Worm (Caenorhabditis elegans) whole organism, late embryonic: Measurements from ENCODE around the gene srbc-11.

Source experiments
- C08G9.2 ChIP-seq: sonication (generic microtip); optimal IDR thresholded peaks from 2 replicates; lab custom pipeline; 2016; ENCODE audit warnings: mild to moderate bottlenecking, missing genetic modification characterization, moderate library complexity, missing compliant biosample characterization
- C38D4.7 ChIP-seq: fragments of 200-800 bp; sonication (Bioruptor generic); optimal IDR thresholded peaks from 2 replicates; lab custom pipeline; 2018; ENCODE audit warnings: mild to moderate bottlenecking, missing genetic modification characterization, moderate library complexity, missing compliant biosample characterization
- K02D7.2 ChIP-seq: sonication (generic microtip); optimal IDR thresholded peaks from 2 replicates; lab custom pipeline; 2017; ENCODE audit warnings: mild to moderate bottlenecking, missing genetic modification characterization, missing compliant biosample characterization
- K09A11.1 ChIP-seq: sonication (generic microtip); optimal IDR thresholded peaks from 2 replicates; lab custom pipeline; 2017; ENCODE audit warnings: antibody characterized with exemption, mild to moderate bottlenecking, missing genetic modification characterization, missing compliant biosample characterization; ENCODE audit not compliant: insufficient read depth
- T23F11.4 ChIP-seq: fragments of 200-800 bp; sonication (Bioruptor generic); optimal IDR thresholded peaks from 2 replicates; lab custom pipeline; 2018; ENCODE audit warnings: mild to moderate bottlenecking, missing genetic modification characterization, missing compliant biosample characterization
- Y22D7AL.16 ChIP-seq: sonication (generic microtip); optimal IDR thresholded peaks from 2 replicates; lab custom pipeline; 2016; ENCODE audit warnings: missing genetic modification characterization, missing compliant biosample characterization
- ahr-1 ChIP-seq: sonication (generic microtip); optimal IDR thresholded peaks from 2 replicates; lab custom pipeline; 2016; ENCODE audit warnings: missing genetic modification characterization, missing compliant biosample characterization
- ama-1 ChIP-seq: fragments of 150-350 bp; optimal IDR thresholded peaks from 2 replicates; lab custom pipeline; 2014
- ceh-18 ChIP-seq: sonication (generic microtip); optimal IDR thresholded peaks from 2 replicates; lab custom pipeline; 2016; ENCODE audit warnings: missing genetic modification characterization, missing compliant biosample characterization
- ceh-19 ChIP-seq: fragments of 200-800 bp; sonication (Bioruptor generic); optimal IDR thresholded peaks from 2 replicates; lab custom pipeline; 2018; ENCODE audit warnings: mild to moderate bottlenecking, missing genetic modification characterization, missing compliant biosample characterization
- ceh-22 ChIP-seq: sonication (generic microtip); optimal IDR thresholded peaks from 2 replicates; lab custom pipeline; 2017; ENCODE audit warnings: missing biosample characterization, missing genetic modification characterization
- ceh-24 ChIP-seq: sonication (generic microtip); optimal IDR thresholded peaks from 2 replicates; lab custom pipeline; 2016; ENCODE audit warnings: mild to moderate bottlenecking, missing genetic modification characterization, missing compliant biosample characterization
- ceh-30 ChIP-seq: fragments of 150-350 bp; optimal IDR thresholded peaks from 2 replicates; lab custom pipeline; 2014; ENCODE audit warnings: missing biosample characterization, missing genetic modification characterization
- ceh-31 ChIP-seq: sonication (generic microtip); optimal IDR thresholded peaks from 2 replicates; lab custom pipeline; 2016; ENCODE audit warnings: missing genetic modification characterization, missing compliant biosample characterization
- ceh-34 ChIP-seq: sonication (generic microtip); optimal IDR thresholded peaks from 2 replicates; lab custom pipeline; 2016; ENCODE audit warnings: mild to moderate bottlenecking, missing genetic modification characterization, missing compliant biosample characterization
- ceh-45 ChIP-seq: fragments of 200-800 bp; sonication (Bioruptor generic); IDR thresholded peaks from 2 replicates; pipeline ENCODE4 v1.3.6; 2022; ENCODE audit warnings: missing genetic modification reagents, missing genetic modification characterization, missing compliant biosample characterization
- ceh-48 ChIP-seq: sonication (generic microtip); optimal IDR thresholded peaks from 2 replicates; lab custom pipeline; 2016; ENCODE audit warnings: missing genetic modification characterization, inconsistent platforms, missing compliant biosample characterization
- ceh-6 ChIP-seq: fragments of 200-800 bp; sonication (Bioruptor generic); optimal IDR thresholded peaks from 2 replicates; lab custom pipeline; 2018; ENCODE audit warnings: mild to moderate bottlenecking, missing genetic modification characterization, missing compliant biosample characterization
- ceh-9 ChIP-seq: sonication (generic microtip); optimal IDR thresholded peaks from 2 replicates; lab custom pipeline; 2016; ENCODE audit warnings: mild to moderate bottlenecking, missing genetic modification characterization, inconsistent platforms, missing compliant biosample characterization
- che-1 ChIP-seq: sonication (generic microtip); optimal IDR thresholded peaks from 2 replicates; lab custom pipeline; 2016; ENCODE audit warnings: mild to moderate bottlenecking, missing genetic modification characterization, missing compliant biosample characterization
- dmd-4 ChIP-seq: sonication (generic microtip); optimal IDR thresholded peaks from 2 replicates; lab custom pipeline; 2016; ENCODE audit warnings: borderline replicate concordance, missing genetic modification characterization, missing compliant biosample characterization
- elt-2 ChIP-seq: sonication (generic microtip); optimal IDR thresholded peaks from 2 replicates; lab custom pipeline; 2016; ENCODE audit warnings: missing genetic modification reagents, missing genetic modification characterization, missing compliant biosample characterization
- ets-4 ChIP-seq: sonication (generic microtip); optimal IDR thresholded peaks from 2 replicates; lab custom pipeline; 2016; ENCODE audit warnings: missing genetic modification characterization, missing compliant biosample characterization
- eyg-1 ChIP-seq: sonication (generic microtip); optimal IDR thresholded peaks from 2 replicates; lab custom pipeline; 2016; ENCODE audit warnings: missing genotype, missing genetic modification characterization, missing compliant biosample characterization
- hlh-13 ChIP-seq: fragments of 200-800 bp; sonication (Bioruptor generic); optimal IDR thresholded peaks from 2 replicates; lab custom pipeline; 2018; ENCODE audit warnings: mild to moderate bottlenecking, missing genetic modification characterization, missing compliant biosample characterization
- hlh-15 ChIP-seq: sonication (generic microtip); optimal IDR thresholded peaks from 2 replicates; lab custom pipeline; 2016; ENCODE audit warnings: missing genetic modification characterization, missing compliant biosample characterization
- hlh-30 ChIP-seq: sonication (generic microtip); optimal IDR thresholded peaks from 2 replicates; lab custom pipeline; 2017; ENCODE audit warnings: antibody characterized with exemption, missing genetic modification characterization, missing compliant biosample characterization; ENCODE audit not compliant: insufficient read depth
- hlh-6 ChIP-seq: sonication (generic microtip); optimal IDR thresholded peaks from 2 replicates; lab custom pipeline; 2016; ENCODE audit warnings: missing genotype, missing genetic modification characterization, missing compliant biosample characterization
- hlh-8 ChIP-seq: sonication (generic microtip); optimal IDR thresholded peaks from 2 replicates; lab custom pipeline; 2016; ENCODE audit warnings: missing genotype, missing genetic modification characterization, missing compliant biosample characterization
- madf-2 ChIP-seq: sonication (generic microtip); optimal IDR thresholded peaks from 2 replicates; lab custom pipeline; 2017; ENCODE audit warnings: missing genetic modification characterization, missing compliant biosample characterization
- mec-3 ChIP-seq: sonication (generic microtip); optimal IDR thresholded peaks from 2 replicates; lab custom pipeline; 2016; ENCODE audit warnings: borderline replicate concordance, missing genetic modification characterization, missing compliant biosample characterization
- nfya-1 ChIP-seq: sonication (generic microtip); optimal IDR thresholded peaks from 2 replicates; lab custom pipeline; 2017; ENCODE audit warnings: missing genetic modification characterization, mild to moderate bottlenecking, missing compliant biosample characterization, antibody characterized with exemption, moderate library complexity
- nhr-11 ChIP-seq: fragments of 150-350 bp; optimal IDR thresholded peaks from 2 replicates; lab custom pipeline; 2014; ENCODE audit warnings: missing biosample characterization, missing genetic modification characterization
- npax-4 ChIP-seq: sonication (generic microtip); optimal IDR thresholded peaks from 2 replicates; lab custom pipeline; 2016; ENCODE audit warnings: missing genetic modification characterization, missing compliant biosample characterization
- odd-2 ChIP-seq: sonication (generic microtip); optimal IDR thresholded peaks from 2 replicates; lab custom pipeline; 2017; ENCODE audit warnings: antibody characterized with exemption, mild to moderate bottlenecking, missing genetic modification characterization, missing compliant biosample characterization
- pag-3 ChIP-seq: sonication (generic microtip); optimal IDR thresholded peaks from 2 replicates; lab custom pipeline; 2016; ENCODE audit warnings: missing compliant biosample characterization, missing genetic modification characterization, borderline replicate concordance
- pat-9 ChIP-seq: fragments of 200-800 bp; sonication (Bioruptor generic); optimal IDR thresholded peaks from 2 replicates; lab custom pipeline; 2018; ENCODE audit warnings: mild to moderate bottlenecking, missing genetic modification characterization, moderate library complexity, missing compliant biosample characterization
- pax-1 ChIP-seq: fragments of 150-350 bp; optimal IDR thresholded peaks from 2 replicates; lab custom pipeline; 2014; ENCODE audit warnings: missing biosample characterization, missing genetic modification characterization
- pha-4 ChIP-seq: fragments of 150-350 bp; optimal IDR thresholded peaks from 2 replicates; lab custom pipeline; 2018; ENCODE audit warnings: missing biosample characterization, missing genetic modification reagents, missing genetic modification characterization
- pqm-1 ChIP-seq: sonication (generic microtip); optimal IDR thresholded peaks from 2 replicates; lab custom pipeline; 2016; ENCODE audit warnings: missing genetic modification characterization, missing compliant biosample characterization
- pros-1 ChIP-seq: fragments of 150-350 bp; optimal IDR thresholded peaks from 2 replicates; lab custom pipeline; 2014; ENCODE audit warnings: missing biosample characterization, missing genetic modification reagents, missing genetic modification characterization
- ref-2 ChIP-seq: sonication (generic microtip); optimal IDR thresholded peaks from 2 replicates; lab custom pipeline; 2016; ENCODE audit warnings: missing genetic modification characterization, missing compliant biosample characterization
- rnt-1 ChIP-seq: sonication (generic microtip); optimal IDR thresholded peaks from 2 replicates; lab custom pipeline; 2016; ENCODE audit warnings: missing genetic modification characterization, missing compliant biosample characterization
- sdc-2 ChIP-seq: sonication (generic microtip); optimal IDR thresholded peaks from 2 replicates; lab custom pipeline; 2016; ENCODE audit warnings: missing genotype, missing genetic modification characterization, missing compliant biosample characterization
- sox-2 ChIP-seq: fragments of 200-800 bp; sonication (Bioruptor generic); IDR thresholded peaks from 2 replicates; pipeline ENCODE4 v1.3.6; 2022; ENCODE audit warnings: missing genetic modification reagents, missing genetic modification characterization, missing compliant biosample characterization
- sox-4 ChIP-seq: sonication (generic microtip); optimal IDR thresholded peaks from 2 replicates; lab custom pipeline; 2017; ENCODE audit warnings: mild to moderate bottlenecking, missing genetic modification characterization, inconsistent platforms, missing compliant biosample characterization
- syd-9 ChIP-seq: sonication (generic microtip); optimal IDR thresholded peaks from 2 replicates; lab custom pipeline; 2016; ENCODE audit warnings: mild to moderate bottlenecking, missing genetic modification characterization, moderate library complexity, missing compliant biosample characterization
- tbx-2 ChIP-seq: sonication (generic microtip); optimal IDR thresholded peaks from 2 replicates; lab custom pipeline; 2016; ENCODE audit warnings: missing genetic modification characterization, missing compliant biosample characterization
- tbx-7 ChIP-seq: sonication (generic microtip); optimal IDR thresholded peaks from 2 replicates; lab custom pipeline; 2016; ENCODE audit warnings: missing genotype, missing genetic modification characterization, missing compliant biosample characterization
- ttx-3 ChIP-seq: sonication (generic microtip); optimal IDR thresholded peaks from 2 replicates; lab custom pipeline; 2016; ENCODE audit warnings: missing genetic modification reagents, missing genetic modification characterization, missing compliant biosample characterization
- unc-42 ChIP-seq: sonication (generic microtip); optimal IDR thresholded peaks from 2 replicates; lab custom pipeline; 2016; ENCODE audit warnings: missing genotype, missing genetic modification characterization, missing compliant biosample characterization
- unc-55 ChIP-seq: sonication (generic microtip); optimal IDR thresholded peaks from 2 replicates; lab custom pipeline; 2017; ENCODE audit warnings: missing biosample characterization, missing genetic modification reagents, missing genetic modification characterization
- zip-5 ChIP-seq: sonication (generic microtip); optimal IDR thresholded peaks from 2 replicates; lab custom pipeline; 2016; ENCODE audit warnings: missing genetic modification characterization, missing compliant biosample characterization

srbc-11 gene

ce11 chrV:7465509-7465908, 29.6 kb downstream of the srbc-11 start, which contains the start of gene F25E5.1 (continued):
- TF ChIP-seq K02D7.2 (tag; lab: Kevin White, UChicago) (no peak), ceh-31 (peak; percentile 95), ceh-9 (tag; lab: Kevin White, UChicago) (no peak), pros-1 (peak; percentile 11), tbx-7 (tag; lab: Kevin White, UChicago) (peak; percentile 53), ceh-22 (tag; lab: Kevin White, UChicago) (no peak), pag-3 (tag; lab: Kevin White, UChicago) (peak; percentile 18), K09A11.1 (tag; lab: Kevin White, UChicago) (no peak), nfya-1 (peak; percentile 70), eyg-1 (tag; lab: Kevin White, UChicago) (peak; percentile 53), ceh-6 (GFP tag; lab: Kevin White, UChicago) (no peak), hlh-8 (tag; lab: Kevin White, UChicago) (peak; percentile 59), ceh-19 (GFP tag; lab: Kevin White, UChicago) (no peak), ceh-18 (tag; lab: Kevin White, UChicago) (peak; percentile 30), ttx-3 (no peak), ceh-24 (tag; lab: Kevin White, UChicago) (no peak), unc-42 (tag; lab: Kevin White, UChicago) (peak; percentile 61), Y22D7AL.16 (no peak), pqm-1 (tag; lab: Kevin White, UChicago) (no peak), odd-2 (tag; lab: Kevin White, UChicago) (no peak), C38D4.7 (GFP tag; lab: Kevin White, UChicago) (no peak), ceh-30 (tag; lab: Kevin White, UChicago) (no peak), hlh-30 (tag; lab: Kevin White, UChicago) (peak; percentile 50), npax-4 (tag; lab: Kevin White, UChicago) (no peak), ceh-34 (tag; lab: Kevin White, UChicago) (peak; percentile 67), elt-2 (tag; lab: Kevin White, UChicago) (peak; percentile 30), pat-9 (no peak), pha-4 (tag; lab: Kevin White, UChicago) (no peak), T23F11.4 (GFP tag; lab: Kevin White, UChicago) (no peak), madf-2 (tag; lab: Kevin White, UChicago) (no peak), dmd-4 (tag; lab: Kevin White, UChicago) (peak; percentile 27), nhr-11 (tag; lab: Kevin White, UChicago) (no peak), mec-3 (tag; lab: Kevin White, UChicago) (no peak), ets-4 (tag; lab: Kevin White, UChicago) (peak; percentile 78), hlh-6 (tag; lab: Kevin White, UChicago) (peak; percentile 5), tbx-2 (peak; percentile 80), C08G9.2 (tag; lab: Kevin White, UChicago) (peak; percentile 81), zip-5 (tag; lab: Kevin White, UChicago) (peak; percentile 42), ref-2 (peak; percentile 36), sdc-2 (tag; lab: Kevin White, UChicago) (peak; percentile 47), unc-55 (GFP tag; lab: Kevin White, UChicago) (peak; percentile 2), ahr-1 (tag; lab: Kevin White, UChicago) (no peak), ceh-45 (GFP tag; lab: Robert Waterston, UW) (no peak), ama-1 (lab: Kevin White, UChicago) (no peak), syd-9 (no peak), hlh-13 (GFP tag; lab: Kevin White, UChicago) (no peak), sox-4 (tag; lab: Kevin White, UChicago) (no peak), pax-1 (tag; lab: Kevin White, UChicago) (no peak), sox-2 (GFP tag; lab: Robert Waterston, UW) (no peak), che-1 (tag; lab: Kevin White, UChicago) (no peak), ceh-48 (no peak), hlh-15 (no peak), rnt-1 (tag; lab: Kevin White, UChicago) (peak; percentile 80)
